Worm (Caenorhabditis elegans) whole organism, L3 larva: ENCODE measurements around the gene Y43F8B.10.

Source experiments
- R02D3.7 ChIP-seq: fragments of 150-350 bp; optimal IDR thresholded peaks from 2 replicates; lab custom pipeline; 2014; ENCODE audit warnings: missing biosample characterization, missing genetic modification characterization
- aly-2 ChIP-seq: fragments of 150-350 bp; optimal IDR thresholded peaks from 2 replicates; lab custom pipeline; 2014; ENCODE audit warnings: missing biosample characterization, missing genetic modification characterization
- ama-1 ChIP-seq: fragments of 150-350 bp; optimal IDR thresholded peaks from 2 replicates; lab custom pipeline; 2018
- ceh-16 ChIP-seq: sonication (generic microtip); optimal IDR thresholded peaks from 2 replicates; lab custom pipeline; 2017; ENCODE audit warnings: missing biosample characterization, missing genetic modification characterization
- ceh-82 ChIP-seq: fragments of 150-350 bp; optimal IDR thresholded peaks from 2 replicates; lab custom pipeline; 2014; ENCODE audit warnings: missing biosample characterization, missing genetic modification characterization
- ceh-9 ChIP-seq: sonication (generic microtip); optimal IDR thresholded peaks from 2 replicates; lab custom pipeline; 2018; ENCODE audit warnings: missing biosample characterization, missing genetic modification characterization
- daf-12 ChIP-seq: fragments of 150-350 bp; optimal IDR thresholded peaks from 2 replicates; lab custom pipeline; 2014; ENCODE audit warnings: missing biosample characterization, missing genetic modification reagents, missing genetic modification characterization
- egl-5 ChIP-seq: fragments of 150-350 bp; optimal IDR thresholded peaks from 2 replicates; lab custom pipeline; 2017; ENCODE audit warnings: missing biosample characterization, missing genetic modification reagents, missing genetic modification characterization, inconsistent platforms
- elt-1 ChIP-seq: fragments of 150-350 bp; optimal IDR thresholded peaks from 2 replicates; lab custom pipeline; 2014; ENCODE audit warnings: missing biosample characterization, missing genetic modification characterization
- elt-2 ChIP-seq: sonication (generic microtip); optimal IDR thresholded peaks from 2 replicates; lab custom pipeline; 2016; ENCODE audit warnings: missing genetic modification reagents, mild to moderate bottlenecking, missing genetic modification characterization, missing compliant biosample characterization
- elt-3 ChIP-seq, 3 experiments: fragments of 150-350 bp in 1 of 3; sonication (generic microtip) in 2 of 3; optimal IDR thresholded peaks; 2 replicates in 2 of 3; 4 replicates in 1 of 3; lab custom pipeline; 2014 to 2017; ENCODE audit warnings: missing biosample characterization in 3 of 3, missing genetic modification characterization in 3 of 3
- eor-1 ChIP-seq, 2 experiments: fragments of 150-350 bp; optimal IDR thresholded peaks; 2 replicates each; lab custom pipeline; 2014 to 2018; ENCODE audit warnings: missing biosample characterization in 2 of 2, missing genetic modification characterization in 2 of 2
- fkh-10 ChIP-seq: sonication (generic microtip); optimal IDR thresholded peaks from 2 replicates; lab custom pipeline; 2017; ENCODE audit warnings: missing biosample characterization, missing genetic modification reagents, missing genetic modification characterization
- fkh-2 ChIP-seq: fragments of 150-350 bp; optimal IDR thresholded peaks from 2 replicates; lab custom pipeline; 2014; ENCODE audit warnings: missing biosample characterization, missing genetic modification reagents, missing genetic modification characterization
- fos-1 ChIP-seq: fragments of 150-350 bp; optimal IDR thresholded peaks from 2 replicates; lab custom pipeline; 2014; ENCODE audit warnings: missing biosample characterization, missing genetic modification characterization
- jun-1 ChIP-seq: fragments of 150-350 bp; optimal IDR thresholded peaks from 2 replicates; lab custom pipeline; 2014; ENCODE audit warnings: missing biosample characterization, missing genetic modification reagents, missing genetic modification characterization
- lin-15B ChIP-seq: fragments of 150-350 bp; optimal IDR thresholded peaks from 2 replicates; lab custom pipeline; 2014; ENCODE audit warnings: missing biosample characterization, missing genetic modification characterization
- lin-39 ChIP-seq: fragments of 150-350 bp; optimal IDR thresholded peaks from 2 replicates; lab custom pipeline; 2018; ENCODE audit warnings: missing biosample characterization, missing genetic modification reagents, missing genetic modification characterization
- lsy-12 ChIP-seq: sonication (generic microtip); optimal IDR thresholded peaks from 2 replicates; lab custom pipeline; 2016; ENCODE audit warnings: mild to moderate bottlenecking, missing genetic modification characterization, missing compliant biosample characterization
- mdl-1 ChIP-seq: fragments of 150-350 bp; optimal IDR thresholded peaks from 2 replicates; lab custom pipeline; 2014; ENCODE audit warnings: missing biosample characterization, missing genetic modification characterization
- nfya-1 ChIP-seq: sonication (generic microtip); optimal IDR thresholded peaks from 2 replicates; lab custom pipeline; 2017; ENCODE audit warnings: missing genetic modification characterization, mild to moderate bottlenecking, missing compliant biosample characterization, antibody characterized with exemption, moderate library complexity; ENCODE audit not compliant: insufficient read depth
- nhr-11 ChIP-seq: fragments of 150-350 bp; optimal IDR thresholded peaks from 2 replicates; lab custom pipeline; 2014; ENCODE audit warnings: missing biosample characterization, missing genetic modification characterization
- nhr-12 ChIP-seq: fragments of 150-350 bp; optimal IDR thresholded peaks from 2 replicates; lab custom pipeline; 2014; ENCODE audit warnings: missing biosample characterization, missing genetic modification characterization
- nhr-23 ChIP-seq: fragments of 150-350 bp; optimal IDR thresholded peaks from 2 replicates; lab custom pipeline; 2014; ENCODE audit warnings: missing biosample characterization, missing genetic modification reagents, missing genetic modification characterization
- nhr-237 ChIP-seq: fragments of 150-350 bp; optimal IDR thresholded peaks from 2 replicates; lab custom pipeline; 2014; ENCODE audit warnings: missing biosample characterization, missing genetic modification characterization
- nhr-25 ChIP-seq: sonication (generic microtip); optimal IDR thresholded peaks from 2 replicates; lab custom pipeline; 2017; ENCODE audit warnings: missing biosample characterization, missing genetic modification characterization
- nhr-43 ChIP-seq: sonication (generic microtip); optimal IDR thresholded peaks from 2 replicates; lab custom pipeline; 2016; ENCODE audit warnings: mild to moderate bottlenecking, missing genetic modification characterization, missing compliant biosample characterization; ENCODE audit not compliant: poor library complexity, severe bottlenecking
- nhr-67 ChIP-seq: fragments of 150-350 bp; optimal IDR thresholded peaks from 2 replicates; lab custom pipeline; 2014; ENCODE audit warnings: missing biosample characterization, missing genetic modification characterization
- nhr-76 ChIP-seq: fragments of 150-350 bp; sonication (generic microtip); optimal IDR thresholded peaks from 5 replicates; lab custom pipeline; 2014; ENCODE audit warnings: missing biosample characterization, missing genetic modification characterization
- pha-4 ChIP-seq: fragments of 150-350 bp; optimal IDR thresholded peaks from 2 replicates; lab custom pipeline; 2014; ENCODE audit warnings: missing biosample characterization, missing genetic modification reagents, missing genetic modification characterization
- pqm-1 ChIP-seq: fragments of 150-350 bp; optimal IDR thresholded peaks from 2 replicates; lab custom pipeline; 2017; ENCODE audit warnings: missing biosample characterization, missing genetic modification characterization, inconsistent platforms
- skn-1 ChIP-seq: fragments of 150-350 bp; optimal IDR thresholded peaks from 2 replicates; lab custom pipeline; 2014; ENCODE audit warnings: missing biosample characterization, missing genetic modification characterization
- snpc-4 ChIP-seq: fragments of 150-350 bp; optimal IDR thresholded peaks from 2 replicates; lab custom pipeline; 2014; ENCODE audit warnings: missing biosample characterization, missing genetic modification characterization
- tbx-2 ChIP-seq: sonication (generic microtip); optimal IDR thresholded peaks from 2 replicates; lab custom pipeline; 2016; ENCODE audit warnings: mild to moderate bottlenecking, missing genetic modification characterization, missing compliant biosample characterization
- unc-39 ChIP-seq: sonication (generic microtip); optimal IDR thresholded peaks from 4 replicates; lab custom pipeline; 2017; ENCODE audit warnings: missing biosample characterization, missing genetic modification characterization
- unc-62 ChIP-seq: fragments of 150-350 bp; sonication (generic microtip); optimal IDR thresholded peaks from 4 replicates; lab custom pipeline; 2014; ENCODE audit warnings: missing biosample characterization, missing genetic modification reagents, missing genetic modification characterization
- zag-1 ChIP-seq: fragments of 150-350 bp; optimal IDR thresholded peaks from 2 replicates; lab custom pipeline; 2014; ENCODE audit warnings: missing biosample characterization, missing genetic modification characterization
- ztf-4 ChIP-seq: fragments of 150-350 bp; optimal IDR thresholded peaks from 2 replicates; lab custom pipeline; 2014; ENCODE audit warnings: missing biosample characterization, missing genetic modification characterization

Y43F8B.10 gene

ce11 chrV:19519511-19519934 is 45.3 kb downstream of the Y43F8B.10 start:
- TF ChIP-seq egl-5 (tag; lab: Kevin White, UChicago) (no peak), pha-4 (tag; lab: Kevin White, UChicago) (no peak), R02D3.7 (tag; lab: Kevin White, UChicago) (no peak), elt-2 (tag; lab: Kevin White, UChicago) (peak; percentile 11), nhr-25 (peak; percentile 71), daf-12 (tag; lab: Kevin White, UChicago) (no peak), lsy-12 (peak; percentile 50), unc-62 (GFP tag; lab: Kevin White, UChicago) (no peak), nhr-43 (tag; lab: Kevin White, UChicago) (peak; percentile 65), nhr-23 (tag; lab: Kevin White, UChicago) (peak; percentile 23), ztf-4 (tag; lab: Kevin White, UChicago) (peak; percentile 66), fkh-10 (GFP tag; lab: Kevin White, UChicago) (no peak), nfya-1 (no peak), skn-1 (no peak), tbx-2 (tag; lab: Kevin White, UChicago) (peak; percentile 84), ama-1 (lab: Kevin White, UChicago) (peak; percentile 97), nhr-76 (tag; lab: Kevin White, UChicago) (no peak)

- peak; percentile 73 for TF ChIP-seq ztf-4 (tag; lab: Kevin White, UChicago)
- peak; percentile 97 for TF ChIP-seq ama-1 (lab: Kevin White, UChicago)
- TF ChIP-seq nfya-1: peak; percentile 73
- no peak for TF ChIP-seq ceh-82
- TF ChIP-seq nhr-43 (tag; lab: Kevin White, UChicago): peak; percentile 54
- TF ChIP-seq nhr-25: peak; percentile 94
Measured at ce11 chrV:19520130-19520529, 45.9 kb downstream of the Y43F8B.10 start.

DNA sequence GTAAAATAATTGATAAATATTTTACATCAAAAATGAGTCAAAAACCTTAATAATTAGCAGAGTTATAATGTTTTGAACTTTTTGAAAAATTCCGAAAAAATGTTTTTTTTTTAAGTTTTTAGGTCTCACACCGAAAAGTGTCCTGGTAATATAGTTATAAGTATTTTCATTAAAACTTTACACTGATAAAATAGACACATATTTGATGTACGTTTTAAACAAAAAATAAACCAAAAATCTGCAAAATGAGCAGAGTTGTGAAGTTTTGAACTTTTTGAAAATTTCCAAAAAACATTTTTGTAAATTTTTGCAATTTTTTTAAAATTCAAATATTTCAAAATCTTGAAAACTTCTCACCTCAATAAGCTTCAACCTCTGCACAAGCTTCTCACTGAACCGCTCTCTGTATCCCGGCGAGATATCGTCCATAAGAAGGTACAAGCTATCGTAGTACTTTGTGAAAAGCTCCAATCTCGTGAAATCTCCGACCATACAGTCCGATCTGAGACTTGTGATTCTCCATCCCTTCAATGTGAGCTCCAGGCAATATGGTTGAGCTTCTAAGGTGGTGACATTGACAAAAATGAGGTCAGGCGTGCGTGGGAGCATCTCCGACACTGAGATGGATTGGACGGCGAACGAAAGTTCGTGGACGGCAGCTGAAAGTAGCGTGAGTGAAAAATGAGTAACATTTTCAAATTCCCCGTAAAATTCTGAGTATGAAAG is 46.5 kb downstream of the Y43F8B.10 start:
- TF ChIP-seq ama-1 (lab: Kevin White, UChicago): peak; percentile 94
- TF ChIP-seq nhr-23 (tag; lab: Kevin White, UChicago): no peak
- peak; percentile 84 for TF ChIP-seq nhr-25

DNA sequence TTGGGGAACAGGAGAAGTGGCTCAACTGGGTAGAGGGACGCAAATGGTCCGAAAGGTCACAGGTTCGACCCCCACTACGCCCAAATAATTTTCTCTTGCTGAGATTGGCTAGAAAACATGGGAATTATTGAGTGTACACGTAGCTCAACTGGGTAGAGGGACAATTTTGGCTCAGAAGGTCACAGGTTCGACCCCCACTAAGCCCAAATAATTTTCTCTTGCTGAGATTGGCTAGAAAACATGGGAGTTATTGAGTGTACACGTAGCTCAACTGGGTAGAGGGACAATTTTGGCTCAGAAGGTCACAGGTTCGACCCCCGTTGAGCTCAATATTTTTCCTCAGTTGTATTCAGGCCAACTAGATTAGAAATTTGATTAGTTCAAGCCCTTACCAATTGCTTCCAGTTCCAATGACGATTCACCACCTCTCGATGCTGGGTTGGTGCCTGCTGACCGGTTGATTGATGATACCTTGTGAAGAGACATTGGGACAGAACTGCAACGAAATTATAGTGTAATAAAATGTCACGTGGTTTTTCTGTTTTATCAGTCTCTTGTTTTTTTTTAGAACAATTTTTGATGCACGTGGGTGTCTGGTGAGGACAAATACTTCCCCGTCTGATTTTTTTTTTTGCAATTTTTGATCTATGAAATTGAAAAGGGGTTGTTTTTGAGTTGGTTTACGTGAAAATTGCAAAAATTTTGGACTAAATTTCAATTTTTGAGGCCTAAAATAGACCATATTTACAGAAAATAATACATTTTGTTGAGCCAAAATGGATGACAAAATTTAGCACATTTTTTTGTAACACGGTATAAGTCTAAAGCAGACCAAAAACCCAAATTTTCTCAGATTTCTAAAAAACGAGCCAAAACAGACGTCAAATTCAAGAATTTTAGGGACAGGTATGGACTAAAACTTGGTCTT is 47.4 kb downstream of the Y43F8B.10 start:
- TF ChIP-seq ama-1 (lab: Kevin White, UChicago): peak; percentile 59
- TF ChIP-seq R02D3.7 (tag; lab: Kevin White, UChicago): no peak
- TF ChIP-seq lsy-12: no peak
- TF ChIP-seq tbx-2 (tag; lab: Kevin White, UChicago): no peak
- TF ChIP-seq nhr-43 (tag; lab: Kevin White, UChicago): peak; percentile 45
- no peak for TF ChIP-seq ceh-82
- TF ChIP-seq ztf-4 (tag; lab: Kevin White, UChicago): no peak
- TF ChIP-seq ceh-9: no peak
- no peak for TF ChIP-seq zag-1 (tag; lab: Kevin White, UChicago)
- no peak for TF ChIP-seq jun-1
- TF ChIP-seq unc-62 (GFP tag; lab: Kevin White, UChicago): no peak
- no peak for TF ChIP-seq nhr-76 (tag; lab: Kevin White, UChicago)
- no peak for TF ChIP-seq ceh-16
- no peak for TF ChIP-seq mdl-1 (tag; lab: Kevin White, UChicago)
- TF ChIP-seq pha-4 (tag; lab: Kevin White, UChicago): no peak
- TF ChIP-seq lin-39 (tag; lab: Kevin White, UChicago): peak; percentile 51
- peak; percentile 23 for TF ChIP-seq nhr-25
- no peak for TF ChIP-seq eor-1 (tag; optimal IDR thresholded peaks at IDR 0.05; lab: Kevin White, UChicago)
- no peak for TF ChIP-seq fos-1
- no peak for TF ChIP-seq elt-1 (tag; lab: Kevin White, UChicago)
- no peak for TF ChIP-seq pqm-1 (tag; lab: Kevin White, UChicago)
- no peak for TF ChIP-seq nhr-11
- TF ChIP-seq nfya-1: peak; percentile 59
- TF ChIP-seq elt-2 (tag; lab: Kevin White, UChicago): peak; percentile 17
- TF ChIP-seq daf-12 (tag; lab: Kevin White, UChicago): no peak
- TF ChIP-seq nhr-67 (tag; lab: Kevin White, UChicago): no peak
- TF ChIP-seq unc-39: no peak
- TF ChIP-seq skn-1: no peak
- no peak for TF ChIP-seq snpc-4 (tag; lab: Kevin White, UChicago)
- TF ChIP-seq lin-15B (tag; lab: Kevin White, UChicago): no peak
- TF ChIP-seq fkh-2 (tag; lab: Kevin White, UChicago): no peak
- no peak for TF ChIP-seq nhr-237 (tag; lab: Kevin White, UChicago)
- no peak for TF ChIP-seq fkh-10 (GFP tag; lab: Kevin White, UChicago)
- no peak for TF ChIP-seq aly-2 (tag; lab: Kevin White, UChicago)
- TF ChIP-seq egl-5 (tag; lab: Kevin White, UChicago): no peak
- no peak for TF ChIP-seq elt-3 (tag; optimal IDR thresholded peaks at IDR 0.05; lab: Kevin White, UChicago)
- no peak for TF ChIP-seq nhr-12 (tag; lab: Kevin White, UChicago)
